Worm (Caenorhabditis elegans): ENCODE data around the gene T28H10.1.
A peak's percentile ranks its signal among the peaks of the same experiment; 100 is the strongest.

Gene T28H10.1

DNA sequence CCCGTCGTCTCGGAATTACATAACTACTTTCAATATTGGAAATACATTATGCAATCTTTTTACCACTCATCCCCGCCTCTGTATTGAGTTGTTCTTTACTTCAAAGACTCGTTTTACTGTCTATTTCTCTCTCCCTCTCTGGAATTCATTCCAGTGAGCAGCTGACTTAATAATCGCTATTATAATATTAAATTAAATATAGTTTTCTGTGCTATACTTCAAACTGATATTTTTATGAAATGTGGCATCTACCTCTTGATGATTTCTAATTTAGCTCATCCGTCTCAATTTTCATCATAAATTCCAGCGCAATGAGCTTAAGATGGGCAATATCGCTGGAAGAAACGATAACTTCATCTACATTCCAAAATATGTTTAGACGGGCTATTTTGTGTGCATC lies at the start of gene T28H10.1:
T28H10.1 (plus strand) TSS at position 301 of the 400 bp plus-strand sequence.
- no peak for TF ChIP-seq flt-1 (GFP tag; IDR thresholded peaks at IDR 0.05)
- no peak for TF ChIP-seq ztf-29 (GFP tag; IDR thresholded peaks at IDR 0.05)
- TF ChIP-seq med-1 (GFP tag; optimal IDR thresholded peaks at IDR 0.05; ENCODE audit: insufficient read depth): no peak
- no peak for TF ChIP-seq cog-1 (tag; optimal IDR thresholded peaks at IDR 0.05)
- no peak for TF ChIP-seq ref-1 (GFP tag; conservative IDR thresholded peaks at IDR 0.05)
- TF ChIP-seq ztf-23 (GFP tag; IDR thresholded peaks at IDR 0.05): no peak
- no peak for TF ChIP-seq T22C8.4 (GFP tag; IDR thresholded peaks at IDR 0.05)
- no peak for TF ChIP-seq tab-1 (GFP tag; IDR thresholded peaks at IDR 0.05)
- no peak for TF ChIP-seq klf-2 (GFP tag; conservative IDR thresholded peaks at IDR 0.05)

DNA sequence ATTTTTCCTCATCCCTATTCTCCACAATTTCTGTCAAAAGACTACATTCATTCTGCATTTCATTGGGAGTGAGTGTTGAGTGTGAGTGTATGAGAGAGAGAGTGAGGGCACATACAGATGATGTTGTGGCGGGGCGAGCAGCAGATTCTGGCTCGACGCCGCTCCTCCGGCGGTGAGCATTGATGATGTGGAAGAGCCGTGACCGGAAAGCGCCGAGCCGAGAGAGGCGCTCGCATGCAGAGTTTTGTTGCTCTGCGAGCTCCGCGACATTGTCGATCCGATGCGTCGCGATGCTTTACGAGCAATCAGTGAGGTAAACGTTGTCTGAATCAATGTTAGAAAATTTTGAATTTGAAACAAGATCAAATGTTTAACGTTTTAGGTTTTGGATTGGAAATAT lies 47.9 kb upstream of the T28H10.1 start:
- TF ChIP-seq T22C8.4 (GFP tag; IDR thresholded peaks at IDR 0.05): no peak
- no peak for TF ChIP-seq ztf-23 (GFP tag; IDR thresholded peaks at IDR 0.05)
- no peak for TF ChIP-seq med-1 (GFP tag; optimal IDR thresholded peaks at IDR 0.05; ENCODE audit: insufficient read depth)
- TF ChIP-seq flt-1 (GFP tag; IDR thresholded peaks at IDR 0.05): no peak
- TF ChIP-seq tab-1 (GFP tag; IDR thresholded peaks at IDR 0.05): no peak
- no peak for TF ChIP-seq ztf-29 (GFP tag; IDR thresholded peaks at IDR 0.05)
- TF ChIP-seq ref-1 (GFP tag; conservative IDR thresholded peaks at IDR 0.05): no peak
- no peak for TF ChIP-seq cog-1 (tag; optimal IDR thresholded peaks at IDR 0.05)
- TF ChIP-seq klf-2 (GFP tag; conservative IDR thresholded peaks at IDR 0.05): no peak

DNA sequence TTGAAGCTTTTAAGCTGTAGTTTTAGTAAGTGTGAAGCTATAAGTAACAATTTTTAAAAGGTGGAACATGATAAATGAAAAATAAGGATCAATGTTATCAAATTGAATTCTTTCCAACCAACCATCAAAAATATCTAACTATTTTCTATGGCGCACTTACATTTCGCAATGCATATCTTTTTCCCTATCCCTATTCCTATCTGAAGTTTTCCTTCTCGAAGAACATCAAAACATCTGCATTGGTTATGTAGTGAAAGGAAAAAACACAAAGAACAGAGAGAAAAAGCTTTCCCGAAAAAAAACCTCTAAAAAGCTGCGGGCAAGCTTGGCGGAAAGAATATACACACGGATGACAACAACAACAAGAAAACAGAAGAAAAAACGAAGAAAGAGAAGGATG lies 43.0 kb upstream of the T28H10.1 start:
- TF ChIP-seq ref-1 (GFP tag; conservative IDR thresholded peaks at IDR 0.05) (no peak), tab-1 (GFP tag; IDR thresholded peaks at IDR 0.05) (no peak), klf-2 (GFP tag; conservative IDR thresholded peaks at IDR 0.05) (no peak), T22C8.4 (GFP tag; IDR thresholded peaks at IDR 0.05) (no peak), ztf-29 (GFP tag; IDR thresholded peaks at IDR 0.05) (no peak), med-1 (GFP tag; optimal IDR thresholded peaks at IDR 0.05; ENCODE audit: insufficient read depth) (no peak), ztf-23 (GFP tag; IDR thresholded peaks at IDR 0.05) (no peak), cog-1 (tag; optimal IDR thresholded peaks at IDR 0.05) (no peak), flt-1 (GFP tag; IDR thresholded peaks at IDR 0.05) (no peak)

DNA sequence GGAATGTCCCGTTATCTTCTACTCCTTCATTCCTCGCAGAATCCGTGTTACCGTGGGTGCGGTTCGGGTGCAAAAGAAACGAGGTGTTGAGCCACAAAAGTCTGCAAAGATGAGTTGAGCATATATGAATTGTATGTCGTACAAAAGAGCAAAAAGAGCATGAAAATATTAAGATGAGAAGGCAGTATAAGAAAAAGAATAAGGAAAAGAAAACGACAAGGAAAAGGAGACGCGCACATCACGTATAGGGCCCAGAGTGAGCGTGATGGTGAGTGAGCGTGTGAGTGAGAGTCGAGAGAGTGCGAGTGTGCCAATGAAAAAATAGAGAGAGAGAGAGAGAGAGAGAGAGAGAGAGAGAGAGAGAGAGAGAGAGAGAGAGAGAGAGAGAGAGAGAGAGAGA lies 40.7 kb upstream of the T28H10.1 start, which contains the start of gene egl-10:
egl-10 (minus strand) TSS at position 101 of the 400 bp plus-strand sequence.
- TF ChIP-seq ztf-29 (GFP tag; IDR thresholded peaks at IDR 0.05) (no peak), flt-1 (GFP tag; IDR thresholded peaks at IDR 0.05) (no peak), med-1 (GFP tag; optimal IDR thresholded peaks at IDR 0.05; ENCODE audit: insufficient read depth) (no peak), ztf-23 (GFP tag; IDR thresholded peaks at IDR 0.05) (no peak), klf-2 (GFP tag; conservative IDR thresholded peaks at IDR 0.05) (no peak), cog-1 (tag; optimal IDR thresholded peaks at IDR 0.05) (no peak), tab-1 (GFP tag; IDR thresholded peaks at IDR 0.05) (no peak), ref-1 (GFP tag; conservative IDR thresholded peaks at IDR 0.05) (no peak), T22C8.4 (GFP tag; IDR thresholded peaks at IDR 0.05) (no peak)

DNA sequence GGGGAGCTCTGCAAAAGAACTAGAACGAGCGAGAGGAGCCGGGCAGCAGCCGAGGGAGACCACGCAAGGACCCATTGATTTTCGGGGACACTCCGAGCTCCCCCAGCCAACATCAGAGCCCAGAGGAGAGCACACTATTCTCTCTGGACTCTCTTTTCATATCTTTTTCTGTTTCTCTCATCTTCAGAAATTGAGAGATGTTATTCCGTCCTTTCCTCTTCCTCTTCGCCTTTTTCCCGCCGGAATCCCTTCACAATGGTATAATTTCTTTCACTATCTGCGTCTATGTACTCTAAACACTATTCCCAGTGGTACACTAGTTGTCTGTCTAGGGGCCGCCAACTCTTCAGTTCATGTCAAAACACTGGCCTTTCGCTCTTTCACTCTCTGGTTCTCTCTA lies 38.2 kb upstream of the T28H10.1 start:
- TF ChIP-seq T22C8.4 (GFP tag; IDR thresholded peaks at IDR 0.05) (0 out of 2 replicates have a peak, but pooled peaks have one; percentile 23), flt-1 (GFP tag; IDR thresholded peaks at IDR 0.05) (no peak), ztf-23 (GFP tag; IDR thresholded peaks at IDR 0.05) (no peak), cog-1 (tag; optimal IDR thresholded peaks at IDR 0.05) (peak; percentile 87)

DNA sequence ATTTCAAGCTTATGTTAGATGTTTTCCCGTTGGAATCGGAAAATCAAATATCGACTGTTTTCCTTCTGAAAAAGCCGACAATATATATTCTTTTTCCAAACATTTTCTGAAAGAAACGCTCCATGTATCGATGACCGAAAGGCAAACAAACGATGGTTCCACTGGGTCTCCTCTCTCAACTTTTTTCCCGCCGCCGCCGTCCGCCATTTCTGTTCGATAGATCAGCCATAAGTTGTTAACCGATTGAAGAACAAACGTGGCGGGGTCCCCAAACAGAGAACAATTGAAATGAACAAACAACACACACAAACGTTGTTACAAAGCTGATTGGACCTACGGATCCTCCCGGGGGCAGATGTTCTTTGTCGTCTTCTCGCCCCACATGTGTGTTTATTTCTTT lies 36.9 kb upstream of the T28H10.1 start:
- TF ChIP-seq med-1 (GFP tag; optimal IDR thresholded peaks at IDR 0.05; ENCODE audit: insufficient read depth) (no peak), klf-2 (GFP tag; conservative IDR thresholded peaks at IDR 0.05) (no peak), T22C8.4 (GFP tag; IDR thresholded peaks at IDR 0.05) (no peak), cog-1 (tag; optimal IDR thresholded peaks at IDR 0.05) (no peak), flt-1 (GFP tag; IDR thresholded peaks at IDR 0.05) (no peak), ztf-23 (GFP tag; IDR thresholded peaks at IDR 0.05) (no peak), ztf-29 (GFP tag; IDR thresholded peaks at IDR 0.05) (no peak), tab-1 (GFP tag; IDR thresholded peaks at IDR 0.05) (no peak), ref-1 (GFP tag; conservative IDR thresholded peaks at IDR 0.05) (no peak)

DNA sequence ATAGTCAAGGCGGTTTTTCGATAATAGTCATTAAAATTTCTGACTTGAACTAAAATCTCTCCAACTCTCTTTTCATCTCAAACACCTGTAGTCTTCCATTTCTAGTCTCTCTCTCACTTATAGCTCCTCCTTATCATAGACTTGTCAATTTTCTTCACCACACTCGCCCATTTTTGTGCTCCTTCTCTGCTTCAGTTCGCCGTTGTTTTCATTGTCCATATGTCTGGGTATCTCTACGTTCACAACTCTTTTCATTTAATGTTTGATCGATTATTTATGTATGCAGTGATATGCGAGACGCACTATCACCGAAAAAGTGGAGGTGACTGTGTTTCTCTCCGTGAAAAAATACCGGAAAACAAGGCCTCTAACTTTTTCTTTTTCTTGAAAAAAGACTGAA lies 35.8 kb upstream of the T28H10.1 start:
- TF ChIP-seq ztf-23 (GFP tag; IDR thresholded peaks at IDR 0.05) (no peak), ztf-29 (GFP tag; IDR thresholded peaks at IDR 0.05) (no peak), ref-1 (GFP tag; conservative IDR thresholded peaks at IDR 0.05) (no peak), tab-1 (GFP tag; IDR thresholded peaks at IDR 0.05) (no peak), klf-2 (GFP tag; conservative IDR thresholded peaks at IDR 0.05) (no peak), flt-1 (GFP tag; IDR thresholded peaks at IDR 0.05) (no peak), T22C8.4 (GFP tag; IDR thresholded peaks at IDR 0.05) (no peak), cog-1 (tag; optimal IDR thresholded peaks at IDR 0.05) (no peak), med-1 (GFP tag; optimal IDR thresholded peaks at IDR 0.05; ENCODE audit: insufficient read depth) (no peak)

DNA sequence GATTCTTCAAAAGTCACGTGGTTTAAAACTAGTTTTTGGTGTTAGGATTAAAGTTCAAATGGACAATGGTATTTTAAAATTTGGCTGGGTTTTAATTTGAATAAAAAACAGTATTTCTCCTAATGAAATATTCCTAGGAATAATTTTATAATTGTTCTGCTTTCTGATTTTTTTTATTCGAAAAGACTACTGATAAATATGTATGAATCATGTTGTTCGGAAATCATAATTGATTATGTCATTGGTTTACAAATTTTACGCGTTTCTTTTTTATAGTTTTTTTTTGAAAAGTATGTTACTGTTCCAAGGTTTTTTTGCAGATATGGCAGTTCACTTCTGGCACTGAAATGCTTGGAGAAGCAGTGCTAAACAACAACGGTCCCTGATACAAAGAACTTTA lies 35.2 kb upstream of the T28H10.1 start, which contains the start of gene F28C1.3:
F28C1.3 (plus strand) TSS at position 301 of the 400 bp plus-strand sequence.
- TF ChIP-seq ztf-29 (GFP tag; IDR thresholded peaks at IDR 0.05): no peak
- TF ChIP-seq T22C8.4 (GFP tag; IDR thresholded peaks at IDR 0.05): no peak
- TF ChIP-seq cog-1 (tag; optimal IDR thresholded peaks at IDR 0.05): no peak
- no peak for TF ChIP-seq tab-1 (GFP tag; IDR thresholded peaks at IDR 0.05)
- TF ChIP-seq flt-1 (GFP tag; IDR thresholded peaks at IDR 0.05): no peak
- no peak for TF ChIP-seq med-1 (GFP tag; optimal IDR thresholded peaks at IDR 0.05; ENCODE audit: insufficient read depth)
- no peak for TF ChIP-seq ref-1 (GFP tag; conservative IDR thresholded peaks at IDR 0.05)
- no peak for TF ChIP-seq klf-2 (GFP tag; conservative IDR thresholded peaks at IDR 0.05)
- no peak for TF ChIP-seq ztf-23 (GFP tag; IDR thresholded peaks at IDR 0.05)

DNA sequence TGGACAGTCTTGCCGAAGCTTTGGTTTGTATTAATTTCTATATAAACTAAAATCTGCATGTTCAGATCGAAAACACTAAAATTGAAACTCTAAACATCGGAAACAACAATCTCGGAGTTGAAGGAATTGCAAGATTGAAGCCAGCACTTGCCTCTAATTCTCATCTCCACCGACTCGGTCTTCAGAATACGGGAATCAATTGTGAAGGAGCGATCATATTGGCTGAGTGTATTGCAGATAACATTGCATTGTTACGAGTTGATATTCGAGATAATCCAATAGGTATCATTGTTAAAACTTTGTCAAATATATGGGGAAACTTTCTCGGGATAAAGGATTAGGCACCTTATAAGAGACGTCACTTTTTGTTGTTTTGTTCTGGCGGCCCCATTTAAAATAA lies 33.3 kb upstream of the T28H10.1 start:
- no peak for TF ChIP-seq ref-1 (GFP tag; conservative IDR thresholded peaks at IDR 0.05)
- TF ChIP-seq flt-1 (GFP tag; IDR thresholded peaks at IDR 0.05): no peak
- TF ChIP-seq cog-1 (tag; optimal IDR thresholded peaks at IDR 0.05): no peak
- TF ChIP-seq tab-1 (GFP tag; IDR thresholded peaks at IDR 0.05): no peak
- no peak for TF ChIP-seq ztf-29 (GFP tag; IDR thresholded peaks at IDR 0.05)
- no peak for TF ChIP-seq med-1 (GFP tag; optimal IDR thresholded peaks at IDR 0.05; ENCODE audit: insufficient read depth)
- TF ChIP-seq T22C8.4 (GFP tag; IDR thresholded peaks at IDR 0.05): no peak
- TF ChIP-seq ztf-23 (GFP tag; IDR thresholded peaks at IDR 0.05): no peak
- no peak for TF ChIP-seq klf-2 (GFP tag; conservative IDR thresholded peaks at IDR 0.05)

DNA sequence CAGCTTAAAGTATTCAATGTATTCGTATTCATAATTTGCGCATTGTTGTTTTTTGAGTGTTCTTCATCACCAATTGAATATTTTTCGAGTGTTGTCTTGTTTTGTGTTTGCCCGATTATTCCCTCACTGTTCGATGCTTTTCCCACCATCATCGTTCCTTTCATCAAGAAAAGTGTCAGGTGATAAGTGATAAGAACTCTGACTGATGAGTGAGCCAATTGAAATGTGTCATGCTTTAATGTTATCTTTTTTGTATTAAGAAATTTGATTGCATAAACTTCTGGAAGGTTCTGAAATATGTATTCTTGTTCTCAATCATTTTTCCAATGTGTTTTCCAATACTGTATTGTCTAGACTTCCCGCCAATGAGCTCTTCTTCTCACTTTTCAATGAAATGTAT lies 28.2 kb upstream of the T28H10.1 start:
- TF ChIP-seq tab-1 (GFP tag; IDR thresholded peaks at IDR 0.05): no peak
- no peak for TF ChIP-seq flt-1 (GFP tag; IDR thresholded peaks at IDR 0.05)
- TF ChIP-seq med-1 (GFP tag; optimal IDR thresholded peaks at IDR 0.05; ENCODE audit: insufficient read depth): no peak
- TF ChIP-seq ztf-29 (GFP tag; IDR thresholded peaks at IDR 0.05): no peak
- TF ChIP-seq klf-2 (GFP tag; conservative IDR thresholded peaks at IDR 0.05): no peak
- TF ChIP-seq ztf-23 (GFP tag; IDR thresholded peaks at IDR 0.05): no peak
- no peak for TF ChIP-seq T22C8.4 (GFP tag; IDR thresholded peaks at IDR 0.05)
- TF ChIP-seq cog-1 (tag; optimal IDR thresholded peaks at IDR 0.05): no peak
- no peak for TF ChIP-seq ref-1 (GFP tag; conservative IDR thresholded peaks at IDR 0.05)
